Fruit fly (Drosophila melanogaster) whole organism, embryonic: ENCODE results near the gene Elo68alpha.

Experiments used
- Adf1 ChIP-seq: fragments of 200-800 bp; sonication (Bioruptor generic); IDR thresholded peaks from 2 replicates; pipeline ENCODE4 v1.3.6; 2022; ENCODE audit warnings: missing biosample characterization, missing genetic modification characterization
- CG10431 ChIP-seq: fragments of 200-800 bp; sonication (Bioruptor generic); optimal IDR thresholded peaks from 3 replicates; lab custom pipeline; 2018; ENCODE audit warnings: missing biosample characterization, mild to moderate bottlenecking, missing genetic modification characterization
- CG12659 ChIP-seq: fragments of 200-800 bp; sonication (Bioruptor generic); optimal IDR thresholded peaks from 3 replicates; lab custom pipeline; 2017; ENCODE audit warnings: mild to moderate bottlenecking, missing biosample characterization, missing genetic modification reagents, missing genetic modification characterization
- CG13287 ChIP-seq: fragments of 200-800 bp; sonication (Bioruptor generic); IDR thresholded peaks from 2 replicates; pipeline ENCODE4 v1.3.6; 2022; ENCODE audit warnings: missing biosample characterization, missing genetic modification characterization; ENCODE audit not compliant: partially characterized antibody
- CG13296 ChIP-seq: fragments of 200-800 bp; sonication (Bioruptor generic); optimal IDR thresholded peaks from 3 replicates; lab custom pipeline; 2018; ENCODE audit warnings: missing biosample characterization, mild to moderate bottlenecking, missing genetic modification characterization
- CG14860 ChIP-seq: fragments of 200-800 bp; sonication (Bioruptor generic); IDR thresholded peaks from 3 replicates; pipeline ENCODE4 v1.3.6; 2022; ENCODE audit warnings: missing biosample characterization, missing genetic modification characterization; ENCODE audit not compliant: partially characterized antibody
- CG1529 ChIP-seq: fragments of 200-800 bp; sonication (Bioruptor generic); optimal IDR thresholded peaks from 3 replicates; lab custom pipeline; 2018; ENCODE audit warnings: missing biosample characterization, missing genetic modification characterization
- CG17385 ChIP-seq: fragments of 200-800 bp; sonication (Bioruptor generic); optimal IDR thresholded peaks from 3 replicates; lab custom pipeline; 2018; ENCODE audit warnings: missing biosample characterization, mild to moderate bottlenecking, missing genetic modification characterization
- CG17612 ChIP-seq: fragments of 200-800 bp; sonication (Bioruptor generic); IDR thresholded peaks from 2 replicates; pipeline ENCODE4 v1.3.6; 2022; ENCODE audit warnings: missing biosample characterization, missing genetic modification characterization
- CG18619 ChIP-seq: fragments of 200-800 bp; sonication (Bioruptor generic); optimal IDR thresholded peaks from 3 replicates; lab custom pipeline; 2017; ENCODE audit warnings: missing biosample characterization, mild to moderate bottlenecking, missing genetic modification characterization
- CG2875 ChIP-seq: fragments of 200-800 bp; sonication (Bioruptor generic); optimal IDR thresholded peaks from 2 replicates; lab custom pipeline; 2017; ENCODE audit warnings: missing biosample characterization, mild to moderate bottlenecking, missing genetic modification characterization, missing genetic modification reagents
- CG2889 ChIP-seq: fragments of 200-800 bp; sonication (Bioruptor generic); IDR thresholded peaks from 3 replicates; pipeline ENCODE4 v1.3.6; 2022; ENCODE audit warnings: missing biosample characterization, missing genetic modification characterization
- CG3065 ChIP-seq: fragments of 200-800 bp; sonication (Bioruptor generic); optimal IDR thresholded peaks from 2 replicates; lab custom pipeline; 2016; ENCODE audit warnings: missing biosample characterization, missing genetic modification characterization
- CG6791 ChIP-seq: fragments of 200-800 bp; sonication (Bioruptor generic); IDR thresholded peaks from 3 replicates; pipeline ENCODE4 v1.3.6; 2022; ENCODE audit warnings: missing biosample characterization, missing genetic modification characterization; ENCODE audit not compliant: partially characterized antibody
- CG7745 ChIP-seq: fragments of 200-800 bp; sonication (Bioruptor generic); optimal IDR thresholded peaks from 2 replicates; lab custom pipeline; 2018; ENCODE audit warnings: missing biosample characterization, mild to moderate bottlenecking, missing genetic modification characterization, moderate library complexity
- CG7928 ChIP-seq: fragments of 200-800 bp; sonication (Bioruptor generic); optimal IDR thresholded peaks from 2 replicates; lab custom pipeline; 2017; ENCODE audit warnings: missing biosample characterization, mild to moderate bottlenecking, missing genetic modification characterization
- Dbx ChIP-seq: fragments of 200-800 bp; sonication (Bioruptor generic); IDR thresholded peaks from 3 replicates; pipeline ENCODE4 v1.3.6; 2022; ENCODE audit warnings: missing biosample characterization, missing genetic modification characterization
- Dip2 ChIP-seq: fragments of 200-800 bp; sonication (Bioruptor generic); IDR thresholded peaks from 2 replicates; pipeline ENCODE4 v1.3.6; 2022; ENCODE audit warnings: missing biosample characterization, missing genetic modification characterization
- Dp ChIP-seq: fragments of 200-800 bp; sonication (Bioruptor generic); optimal IDR thresholded peaks from 2 replicates; lab custom pipeline; 2018; ENCODE audit warnings: missing biosample characterization, mild to moderate bottlenecking, missing genetic modification characterization, moderate library complexity
- Dref ChIP-seq: fragments of 200-800 bp; sonication (Bioruptor generic); IDR thresholded peaks from 2 replicates; pipeline ENCODE4 v1.3.6; 2022; ENCODE audit warnings: missing biosample characterization, missing genetic modification characterization
- Ets65A ChIP-seq: fragments of 200-800 bp; sonication (Bioruptor generic); peaks from one replicate; lab custom pipeline; 2016; ENCODE audit warnings: missing biosample characterization, missing genetic modification characterization
- Fer2 ChIP-seq: fragments of 200-800 bp; sonication (Bioruptor generic); optimal IDR thresholded peaks from 2 replicates; lab custom pipeline; 2018; ENCODE audit warnings: missing biosample characterization, mild to moderate bottlenecking, missing genetic modification characterization, moderate library complexity
- Hr78 ChIP-seq, 2 experiments: fragments of 200-800 bp in 1 of 2; fragments of >200 bp in 1 of 2; sonication (Bioruptor generic) in 1 of 2; optimal IDR thresholded peaks; 2 replicates each; lab custom pipeline; 2017 to 2019; ENCODE audit warnings: missing biosample characterization in 2 of 2, missing genetic modification characterization in 2 of 2, mild to moderate bottlenecking in 1 of 2, moderate library complexity in 1 of 2
- MTF-1 ChIP-seq: fragments of 200-800 bp; sonication (Bioruptor generic); optimal IDR thresholded peaks from 2 replicates; lab custom pipeline; 2018; ENCODE audit warnings: missing biosample characterization, mild to moderate bottlenecking, missing genetic modification characterization, borderline replicate concordance
- Mrtf ChIP-seq: fragments of 200-800 bp; sonication (Bioruptor generic); IDR thresholded peaks from 3 replicates; pipeline ENCODE4 v1.3.6; 2022; ENCODE audit warnings: missing biosample characterization, missing genetic modification characterization
- Nf-YC ChIP-seq: fragments of 200-800 bp; optimal IDR thresholded peaks from 3 replicates; lab custom pipeline; 2019; ENCODE audit warnings: missing biosample characterization, mild to moderate bottlenecking, missing genetic modification characterization, moderate library complexity
- Ptx1 ChIP-seq: fragments of 200-800 bp; sonication (Bioruptor generic); IDR thresholded peaks from 2 replicates; pipeline ENCODE4 v1.3.6; 2022; ENCODE audit warnings: missing biosample characterization, missing genetic modification characterization
- Sin3A ChIP-seq: fragments of >200 bp; optimal IDR thresholded peaks from 2 replicates; lab custom pipeline; 2018
- Xrp1 ChIP-seq: fragments of 200-800 bp; sonication (Bioruptor generic); IDR thresholded peaks from 2 replicates; pipeline ENCODE4 v1.3.6; 2022; ENCODE audit warnings: missing biosample characterization, missing genetic modification characterization
- corto ChIP-seq: fragments of 200-800 bp; sonication (Bioruptor generic); optimal IDR thresholded peaks from 2 replicates; lab custom pipeline; 2016; ENCODE audit warnings: missing biosample characterization, mild to moderate bottlenecking, missing genetic modification characterization, moderate library complexity
- crc ChIP-seq: fragments of 200-800 bp; sonication (Bioruptor generic); optimal IDR thresholded peaks from 2 replicates; lab custom pipeline; 2016; ENCODE audit warnings: missing biosample characterization, missing genetic modification characterization
- dmrt99B ChIP-seq: fragments of 200-800 bp; sonication (Bioruptor generic); optimal IDR thresholded peaks from 2 replicates; lab custom pipeline; 2018; ENCODE audit warnings: missing biosample characterization, mild to moderate bottlenecking, missing genetic modification characterization, moderate library complexity
- dpn ChIP-seq, 2 experiments: fragments of 200-800 bp; sonication (Bioruptor generic); optimal IDR thresholded peaks; 3 replicates each; lab custom pipeline; 2016; ENCODE audit warnings: missing biosample characterization in 2 of 2, missing genetic modification characterization in 2 of 2
- en ChIP-seq: fragments of 200-800 bp; sonication (Bioruptor generic); optimal IDR thresholded peaks from 2 replicates; lab custom pipeline; 2016; ENCODE audit warnings: missing biosample characterization, missing genetic modification characterization
- gsb-n ChIP-seq: fragments of 200-800 bp; sonication (Bioruptor generic); optimal IDR thresholded peaks from 3 replicates; lab custom pipeline; 2018; ENCODE audit warnings: missing biosample characterization, mild to moderate bottlenecking, missing genetic modification characterization
- ham ChIP-seq: fragments of 200-800 bp; sonication (Bioruptor generic); IDR thresholded peaks from 2 replicates; pipeline ENCODE4 v1.3.6; 2022; ENCODE audit warnings: missing biosample characterization, missing genetic modification characterization
- jigr1 ChIP-seq: fragments of 200-800 bp; sonication (Bioruptor generic); IDR thresholded peaks from 3 replicates; pipeline ENCODE4 v1.3.6; 2022; ENCODE audit warnings: missing biosample characterization, missing genetic modification characterization
- lilli ChIP-seq: fragments of 200-800 bp; sonication (Bioruptor generic); optimal IDR thresholded peaks from 3 replicates; lab custom pipeline; 2016; ENCODE audit warnings: missing biosample characterization, missing genetic modification characterization
- onecut ChIP-seq: fragments of 200-800 bp; sonication (Bioruptor generic); IDR thresholded peaks from 2 replicates; pipeline ENCODE4 v1.3.6; 2022; ENCODE audit warnings: missing biosample characterization, missing genetic modification characterization
- pb ChIP-seq: fragments of 200-800 bp; sonication (Bioruptor generic); optimal IDR thresholded peaks from 3 replicates; lab custom pipeline; 2016; ENCODE audit warnings: missing biosample characterization, missing genetic modification characterization
- pho ChIP-seq: fragments of 200-800 bp; sonication (Bioruptor generic); optimal IDR thresholded peaks from 2 replicates; lab custom pipeline; 2016; ENCODE audit warnings: missing biosample characterization, missing genetic modification characterization
- pum ChIP-seq: fragments of 200-800 bp; sonication (Bioruptor generic); optimal IDR thresholded peaks from 2 replicates; lab custom pipeline; 2016; ENCODE audit warnings: missing biosample characterization, missing genetic modification characterization
- pzg ChIP-seq: fragments of 200-800 bp; sonication (Bioruptor generic); optimal IDR thresholded peaks from 3 replicates; lab custom pipeline; 2018; ENCODE audit warnings: missing biosample characterization, mild to moderate bottlenecking, missing genetic modification characterization, moderate library complexity
- repo ChIP-seq: fragments of 200-800 bp; sonication (Bioruptor generic); optimal IDR thresholded peaks from 2 replicates; lab custom pipeline; 2016; ENCODE audit warnings: missing biosample characterization, missing genetic modification characterization
- schlank ChIP-seq: fragments of 200-800 bp; sonication (Bioruptor generic); optimal IDR thresholded peaks from 2 replicates; lab custom pipeline; 2018; ENCODE audit warnings: missing biosample characterization, mild to moderate bottlenecking, missing genetic modification characterization
- ttk ChIP-seq: fragments of 200-800 bp; sonication (Bioruptor generic); IDR thresholded peaks from 2 replicates; pipeline ENCODE4 v2.1.2; 2022; ENCODE audit warnings: missing biosample characterization, missing genetic modification characterization
- tx ChIP-seq: fragments of 200-800 bp; sonication (Bioruptor generic); optimal IDR thresholded peaks from 2 replicates; lab custom pipeline; 2016; ENCODE audit warnings: missing biosample characterization, missing genetic modification characterization
- yki ChIP-seq: fragments of >200 bp; optimal IDR thresholded peaks from 3 replicates; lab custom pipeline; 2018

Gene Elo68alpha

dm6 chr3L:11089805-11090440, 12.9 kb downstream of the Elo68alpha start (continued):
- TF ChIP-seq CG18619 (GFP tag; lab: Kevin White, UChicago) (peak; percentile 93), jigr1 (GFP tag; lab: Robert Waterston, UW) (0 out of 3 replicates have a peak, but pooled peaks have one; percentile 73), Ptx1 (GFP tag; lab: Robert Waterston, UW) (peak; percentile 84), CG6791 (no peak), CG13287 (GFP tag; lab: Robert Waterston, UW) (peak; percentile 47; the same call in 1 of the 2 replicates), corto (GFP tag; lab: Kevin White, UChicago) (peak; percentile 49), tx (GFP tag; lab: Kevin White, UChicago) (peak; percentile 80), Dip2 (GFP tag; lab: Robert Waterston, UW) (no peak; the same call in 1 of the 2 replicates), Dbx (GFP tag; lab: Robert Waterston, UW) (peak; percentile 53; the same call in 1 of the 3 replicates), Dref (GFP tag; lab: Robert Waterston, UW) (no peak), dmrt99B (peak; percentile 94), schlank (tag; lab: Kevin White, UChicago) (no peak), pho (GFP tag; lab: Kevin White, UChicago) (peak; percentile 69), CG17612 (GFP tag; lab: Robert Waterston, UW) (peak; percentile 31; the same call in 1 of the 2 replicates), Ets65A (GFP tag; lab: Kevin White, UChicago) (peak; percentile 96), gsb-n (tag; lab: Kevin White, UChicago) (peak; percentile 85), pb (GFP tag; lab: Kevin White, UChicago) (peak; percentile 34), CG3065 (GFP tag; lab: Kevin White, UChicago) (peak; percentile 68), ttk (GFP tag; lab: Robert Waterston, UW) (peak; percentile 57), Nf-YC (tag; lab: Kevin White, UChicago) (peak; percentile 84), Adf1 (GFP tag; lab: Robert Waterston, UW) (peak; percentile 51), Mrtf (GFP tag; lab: Robert Waterston, UW) (peak; percentile 53; the same call in 1 of the 3 replicates), CG10431 (peak; percentile 68), CG14860 (GFP tag; lab: Robert Waterston, UW) (peak; percentile 47; the same call in 1 of the 3 replicates), MTF-1 (GFP tag; lab: Kevin White, UChicago) (peak; percentile 76), repo (peak; percentile 78), yki (lab: Kevin White, UChicago) (no peak), Sin3A (lab: Kevin White, UChicago) (no peak), Xrp1 (GFP tag; lab: Robert Waterston, UW) (peak; percentile 87), Hr78 (GFP tag; optimal IDR thresholded peaks at IDR 0.05; lab: Kevin White, UChicago) (peak in 1 of 2 experiments; percentile 87), CG2875 (GFP tag; lab: Kevin White, UChicago) (peak; percentile 90), CG2889 (GFP tag; lab: Robert Waterston, UW) (0 out of 3 replicates have a peak, but pooled peaks have one; percentile 37), CG7928 (GFP tag; lab: Kevin White, UChicago) (peak; percentile 14), Fer2 (tag; lab: Kevin White, UChicago) (no peak), CG1529 (peak; percentile 94), en (GFP tag; lab: Kevin White, UChicago) (peak; percentile 34), CG17385 (GFP tag; lab: Kevin White, UChicago) (peak; percentile 91), crc (GFP tag; lab: Kevin White, UChicago) (peak; percentile 61), CG7745 (tag; lab: Kevin White, UChicago) (peak; percentile 69), CG12659 (GFP tag; lab: Kevin White, UChicago) (peak; percentile 96), pum (GFP tag; lab: Kevin White, UChicago) (peak; percentile 75), pzg (GFP tag; lab: Kevin White, UChicago) (no peak), CG13296 (GFP tag; lab: Kevin White, UChicago) (peak; percentile 90), Dp (no peak), dpn (GFP tag; optimal IDR thresholded peaks at IDR 0.05; lab: Kevin White, UChicago) (peak; percentile 73 to 88), onecut (peak; percentile 79), ham (GFP tag; lab: Robert Waterston, UW) (no peak), lilli (peak; percentile 89)
